Fruit fly (Drosophila melanogaster) whole organism, adult: ENCODE measurements around the gene CG14082.

Experiments
- CG11617 ChIP-seq: fragments of 200-800 bp; sonication (Bioruptor generic); optimal IDR thresholded peaks from 2 replicates; lab custom pipeline; 2017; ENCODE audit warnings: mild to moderate bottlenecking, missing biosample characterization, missing genetic modification reagents, missing genetic modification characterization
- CG12768 ChIP-seq: fragments of 200-800 bp; sonication (Bioruptor generic); optimal IDR thresholded peaks from 2 replicates; lab custom pipeline; 2017; ENCODE audit warnings: missing biosample characterization, missing genetic modification characterization, mild to moderate bottlenecking, moderate library complexity, missing genetic modification reagents
- CG14711 ChIP-seq: fragments of 200-800 bp; sonication (Bioruptor generic); optimal IDR thresholded peaks from 2 replicates; lab custom pipeline; 2018; ENCODE audit warnings: missing biosample characterization, mild to moderate bottlenecking, missing genetic modification characterization, moderate library complexity
- CG1620 ChIP-seq: fragments of 200-800 bp; sonication (Bioruptor generic); optimal IDR thresholded peaks from 2 replicates; lab custom pipeline; 2016; ENCODE audit warnings: missing biosample characterization, missing genetic modification characterization
- CG33017 ChIP-seq: fragments of 200-800 bp; sonication (Bioruptor generic); optimal IDR thresholded peaks from 2 replicates; lab custom pipeline; 2018; ENCODE audit warnings: missing biosample characterization, mild to moderate bottlenecking, missing genetic modification characterization, moderate library complexity
- CG5204 ChIP-seq: fragments of 200-800 bp; sonication (Bioruptor generic); optimal IDR thresholded peaks from 2 replicates; lab custom pipeline; 2016; ENCODE audit warnings: missing biosample characterization, missing genetic modification characterization
- CG7045 ChIP-seq: fragments of 200-800 bp; sonication (Bioruptor generic); optimal IDR thresholded peaks from 2 replicates; lab custom pipeline; 2017; ENCODE audit warnings: missing biosample characterization, mild to moderate bottlenecking, missing genetic modification characterization
- CG7101 ChIP-seq: fragments of 200-800 bp; sonication (Bioruptor generic); optimal IDR thresholded peaks from 2 replicates; lab custom pipeline; 2018; ENCODE audit warnings: missing biosample characterization, mild to moderate bottlenecking, missing genetic modification characterization, moderate library complexity
- Clk ChIP-seq: fragments of 200-800 bp; sonication (Bioruptor generic); optimal IDR thresholded peaks from 2 replicates; lab custom pipeline; 2017; ENCODE audit warnings: missing biosample characterization, missing genetic modification characterization
- Crg-1 ChIP-seq: fragments of 200-800 bp; sonication (Bioruptor generic); optimal IDR thresholded peaks from 2 replicates; lab custom pipeline; 2016; ENCODE audit warnings: missing biosample characterization, missing genetic modification characterization
- Hr96 ChIP-seq: fragments of 200-800 bp; sonication (Bioruptor generic); optimal IDR thresholded peaks from 2 replicates; lab custom pipeline; 2016; ENCODE audit warnings: missing biosample characterization, missing genetic modification characterization
- Mnt ChIP-seq: fragments of 200-800 bp; sonication (Bioruptor generic); optimal IDR thresholded peaks from 2 replicates; lab custom pipeline; 2016; ENCODE audit warnings: missing biosample characterization, mild to moderate bottlenecking, missing genetic modification characterization
- bab1 ChIP-seq: fragments of 200-800 bp; sonication (Bioruptor generic); optimal IDR thresholded peaks from 3 replicates; lab custom pipeline; 2019; ENCODE audit warnings: missing biosample characterization, mild to moderate bottlenecking, missing genetic modification characterization, moderate library complexity
- cic ChIP-seq: fragments of 200-800 bp; sonication (Bioruptor generic); optimal IDR thresholded peaks from 2 replicates; lab custom pipeline; 2017; ENCODE audit warnings: missing biosample characterization, mild to moderate bottlenecking, missing genetic modification characterization, moderate library complexity
- cnc ChIP-seq, 2 experiments: fragments of >200 bp; optimal IDR thresholded peaks; 2 replicates each; lab custom pipeline; 2017
- kay ChIP-seq: fragments of 200-800 bp; sonication (Bioruptor generic); peaks from one replicate; lab custom pipeline; 2016; ENCODE audit warnings: missing biosample characterization, missing genetic modification characterization, borderline replicate concordance
- ovo ChIP-seq: fragments of 200-800 bp; sonication (Bioruptor generic); optimal IDR thresholded peaks from 2 replicates; lab custom pipeline; 2016; ENCODE audit warnings: missing biosample characterization, missing genetic modification characterization
- pad ChIP-seq: fragments of 200-800 bp; sonication (Bioruptor generic); optimal IDR thresholded peaks from 3 replicates; lab custom pipeline; 2017; ENCODE audit warnings: missing biosample characterization, missing genetic modification characterization, mild to moderate bottlenecking, moderate library complexity, missing genetic modification reagents
- tj ChIP-seq: fragments of 200-800 bp; sonication (Bioruptor generic); optimal IDR thresholded peaks from 3 replicates; lab custom pipeline; 2017; ENCODE audit warnings: missing biosample characterization, mild to moderate bottlenecking, missing genetic modification characterization, moderate library complexity
- toe ChIP-seq: fragments of 200-800 bp; sonication (Bioruptor generic); optimal IDR thresholded peaks from 2 replicates; lab custom pipeline; 2016; ENCODE audit warnings: missing biosample characterization, missing genetic modification characterization

The CG14082 gene

dm6 chr3L:19156263-19156662 lies 17.5 kb upstream of the CG14082 start:
- no peak for TF ChIP-seq CG7101 (tag; lab: Kevin White, UChicago)
- no peak for TF ChIP-seq CG5204 (GFP tag; lab: Kevin White, UChicago)
- no peak for TF ChIP-seq toe
- TF ChIP-seq CG1620 (GFP tag; lab: Kevin White, UChicago), result no peak
- no peak for TF ChIP-seq kay (GFP tag; lab: Kevin White, UChicago)
- TF ChIP-seq Mnt (GFP tag; lab: Kevin White, UChicago), result no peak
- no peak for TF ChIP-seq CG12768 (GFP tag; lab: Kevin White, UChicago)
- no peak for TF ChIP-seq CG11617 (GFP tag; lab: Kevin White, UChicago)
- no peak for TF ChIP-seq cnc (optimal IDR thresholded peaks at IDR 0.05; lab: Kevin White, UChicago)
- TF ChIP-seq CG14711 (tag; lab: Kevin White, UChicago), result no peak
- TF ChIP-seq CG33017 (tag; lab: Kevin White, UChicago), result no peak
- TF ChIP-seq ovo (GFP tag; lab: Kevin White, UChicago), result no peak
- no peak for TF ChIP-seq Crg-1 (GFP tag; lab: Kevin White, UChicago)
- TF ChIP-seq Hr96 (GFP tag; lab: Kevin White, UChicago), result no peak

- TF ChIP-seq cnc (optimal IDR thresholded peaks at IDR 0.05; lab: Kevin White, UChicago) (no peak), CG1620 (GFP tag; lab: Kevin White, UChicago) (no peak), CG7101 (tag; lab: Kevin White, UChicago) (no peak), Crg-1 (GFP tag; lab: Kevin White, UChicago) (no peak), cic (GFP tag; lab: Kevin White, UChicago) (no peak), ovo (GFP tag; lab: Kevin White, UChicago) (no peak), CG5204 (GFP tag; lab: Kevin White, UChicago) (no peak), pad (GFP tag; lab: Kevin White, UChicago) (no peak), kay (GFP tag; lab: Kevin White, UChicago) (no peak), Mnt (GFP tag; lab: Kevin White, UChicago) (no peak), CG33017 (tag; lab: Kevin White, UChicago) (no peak), toe (no peak), CG11617 (GFP tag; lab: Kevin White, UChicago) (no peak), bab1 (GFP tag; lab: Kevin White, UChicago) (no peak)
These were observed 16.3 kb upstream of the CG14082 start for dm6 chr3L:19155111-19155510.

dm6 chr3L:19151938-19152517 lies 13.3 kb upstream of the CG14082 start:
- TF ChIP-seq CG7045 (no peak), pad (GFP tag; lab: Kevin White, UChicago) (no peak), kay (GFP tag; lab: Kevin White, UChicago) (no peak), Hr96 (GFP tag; lab: Kevin White, UChicago) (no peak), Crg-1 (GFP tag; lab: Kevin White, UChicago) (no peak), toe (no peak), tj (GFP tag; lab: Kevin White, UChicago) (no peak), Mnt (GFP tag; lab: Kevin White, UChicago) (no peak), cic (GFP tag; lab: Kevin White, UChicago) (no peak), bab1 (GFP tag; lab: Kevin White, UChicago) (no peak), CG5204 (GFP tag; lab: Kevin White, UChicago) (no peak), CG1620 (GFP tag; lab: Kevin White, UChicago) (no peak), CG33017 (tag; lab: Kevin White, UChicago) (no peak), cnc (optimal IDR thresholded peaks at IDR 0.05; lab: Kevin White, UChicago) (no peak)

dm6 chr3L:19150987-19151386 lies 12.2 kb upstream of the CG14082 start:
- no peak for TF ChIP-seq cic (GFP tag; lab: Kevin White, UChicago)
- TF ChIP-seq ovo (GFP tag; lab: Kevin White, UChicago), result no peak
- TF ChIP-seq kay (GFP tag; lab: Kevin White, UChicago), result no peak

dm6 chr3L:19147169-19147568 lies 8.4 kb upstream of the CG14082 start:
- TF ChIP-seq CG33017 (tag; lab: Kevin White, UChicago), result no peak
- no peak for TF ChIP-seq CG1620 (GFP tag; lab: Kevin White, UChicago)
- TF ChIP-seq Hr96 (GFP tag; lab: Kevin White, UChicago), result no peak
- no peak for TF ChIP-seq CG11617 (GFP tag; lab: Kevin White, UChicago)
- TF ChIP-seq ovo (GFP tag; lab: Kevin White, UChicago), result no peak
- no peak for TF ChIP-seq CG12768 (GFP tag; lab: Kevin White, UChicago)
- TF ChIP-seq CG7045, result no peak
- TF ChIP-seq toe, result no peak
- no peak for TF ChIP-seq Mnt (GFP tag; lab: Kevin White, UChicago)
- no peak for TF ChIP-seq bab1 (GFP tag; lab: Kevin White, UChicago)
- TF ChIP-seq kay (GFP tag; lab: Kevin White, UChicago), result no peak
- TF ChIP-seq CG7101 (tag; lab: Kevin White, UChicago), result no peak
- no peak for TF ChIP-seq Crg-1 (GFP tag; lab: Kevin White, UChicago)
- no peak for TF ChIP-seq cic (GFP tag; lab: Kevin White, UChicago)
- no peak for TF ChIP-seq cnc (optimal IDR thresholded peaks at IDR 0.05; lab: Kevin White, UChicago)

- TF ChIP-seq Clk, result no peak
- no peak for TF ChIP-seq CG5204 (GFP tag; lab: Kevin White, UChicago)
- no peak for TF ChIP-seq bab1 (GFP tag; lab: Kevin White, UChicago)
- no peak for TF ChIP-seq CG33017 (tag; lab: Kevin White, UChicago)
- TF ChIP-seq CG14711 (tag; lab: Kevin White, UChicago), result no peak
- TF ChIP-seq CG1620 (GFP tag; lab: Kevin White, UChicago), result no peak
- TF ChIP-seq Crg-1 (GFP tag; lab: Kevin White, UChicago), result no peak
- TF ChIP-seq CG11617 (GFP tag; lab: Kevin White, UChicago), result no peak
- TF ChIP-seq toe, result no peak
- TF ChIP-seq cnc (optimal IDR thresholded peaks at IDR 0.05; lab: Kevin White, UChicago), result no peak
- TF ChIP-seq CG7045, result no peak
- no peak for TF ChIP-seq tj (GFP tag; lab: Kevin White, UChicago)
- no peak for TF ChIP-seq pad (GFP tag; lab: Kevin White, UChicago)
These were observed 5.3 kb upstream of the CG14082 start for dm6 chr3L:19143940-19144571.
